Worm (Caenorhabditis elegans): ENCODE data around the gene col-164.

ce11 chrX:2045603-2046002 lies 47.7 kb upstream of the col-164 start:
- no peak for TF ChIP-seq ceh-16 (tag; optimal IDR thresholded peaks at IDR 0.05)
- no peak for TF ChIP-seq unc-62 (GFP tag; optimal IDR thresholded peaks at IDR 0.05)
- no peak for TF ChIP-seq nhr-77 (tag; optimal IDR thresholded peaks at IDR 0.05)
- no peak for TF ChIP-seq elt-1 (tag; optimal IDR thresholded peaks at IDR 0.05)

Data from whole organism, L3 larva.